Worm (Caenorhabditis elegans) whole organism, L4 larva: ENCODE measurements around the gene F08G2.5.

Experiments used
- F44E2.7 ChIP-seq: fragments of 200-800 bp; sonication (Bioruptor generic); IDR thresholded peaks from 2 replicates; pipeline ENCODE4 v2.1.2; 2022; ENCODE audit warnings: missing genetic modification characterization, missing compliant biosample characterization
- F49E8.2 ChIP-seq: sonication (generic microtip); optimal IDR thresholded peaks from 2 replicates; lab custom pipeline; 2016; ENCODE audit warnings: missing compliant biosample characterization, mild to moderate bottlenecking, missing genetic modification characterization, borderline replicate concordance
- aly-2 ChIP-seq: sonication (generic microtip); optimal IDR thresholded peaks from 2 replicates; lab custom pipeline; 2018; ENCODE audit warnings: missing biosample characterization, missing genetic modification characterization
- ceh-28 ChIP-seq: fragments of 150-350 bp; optimal IDR thresholded peaks from 2 replicates; lab custom pipeline; 2014; ENCODE audit warnings: missing biosample characterization, missing genetic modification reagents, missing genetic modification characterization
- jun-1 ChIP-seq: fragments of 150-350 bp; optimal IDR thresholded peaks from 2 replicates; lab custom pipeline; 2014; ENCODE audit warnings: missing biosample characterization, missing genetic modification reagents, missing genetic modification characterization
- lin-13 ChIP-seq: fragments of 150-350 bp; optimal IDR thresholded peaks from 2 replicates; lab custom pipeline; 2014; ENCODE audit warnings: missing biosample characterization, missing genetic modification reagents, missing genetic modification characterization
- lin-15B ChIP-seq: fragments of 150-350 bp; sonication (generic microtip); optimal IDR thresholded peaks from 3 replicates; lab custom pipeline; 2014; ENCODE audit warnings: missing biosample characterization, missing genetic modification characterization
- mdl-1 ChIP-seq, 2 experiments: fragments of 150-350 bp in 1 of 2; sonication (generic microtip) in 1 of 2; optimal IDR thresholded peaks; 2 replicates each; lab custom pipeline; 2014 to 2017; ENCODE audit warnings: missing biosample characterization in 2 of 2, missing genetic modification characterization in 2 of 2
- nhr-48 ChIP-seq: sonication (generic microtip); optimal IDR thresholded peaks from 2 replicates; lab custom pipeline; 2016; ENCODE audit warnings: mild to moderate bottlenecking, missing genetic modification characterization, missing compliant biosample characterization
- ztf-11 ChIP-seq: fragments of 150-350 bp; optimal IDR thresholded peaks from 2 replicates; lab custom pipeline; 2014; ENCODE audit warnings: missing biosample characterization, missing genetic modification characterization

- no peak for TF ChIP-seq ceh-28 (tag; lab: Kevin White, UChicago)
- TF ChIP-seq aly-2 (tag; lab: Kevin White, UChicago), result no peak
- no peak for TF ChIP-seq F49E8.2 (tag; lab: Kevin White, UChicago)
- TF ChIP-seq lin-13 (GFP tag; lab: Kevin White, UChicago), result no peak
- TF ChIP-seq jun-1 (tag; lab: Kevin White, UChicago), result no peak
- TF ChIP-seq lin-15B (tag; lab: Kevin White, UChicago), result no peak
- no peak for TF ChIP-seq nhr-48 (tag; lab: Kevin White, UChicago)
- no peak for TF ChIP-seq ztf-11 (tag; lab: Kevin White, UChicago)
- TF ChIP-seq F44E2.7 (GFP tag; lab: Robert Waterston, UW), result no peak
- TF ChIP-seq mdl-1 (tag; optimal IDR thresholded peaks at IDR 0.05; lab: Kevin White, UChicago), result no peak
Observed at ce11 chrII:13806269-13806668, 27.2 kb downstream of the F08G2.5 start.
